Worm (Caenorhabditis elegans): ENCODE data around the gene lin-18.

The lin-18 gene

DNA sequence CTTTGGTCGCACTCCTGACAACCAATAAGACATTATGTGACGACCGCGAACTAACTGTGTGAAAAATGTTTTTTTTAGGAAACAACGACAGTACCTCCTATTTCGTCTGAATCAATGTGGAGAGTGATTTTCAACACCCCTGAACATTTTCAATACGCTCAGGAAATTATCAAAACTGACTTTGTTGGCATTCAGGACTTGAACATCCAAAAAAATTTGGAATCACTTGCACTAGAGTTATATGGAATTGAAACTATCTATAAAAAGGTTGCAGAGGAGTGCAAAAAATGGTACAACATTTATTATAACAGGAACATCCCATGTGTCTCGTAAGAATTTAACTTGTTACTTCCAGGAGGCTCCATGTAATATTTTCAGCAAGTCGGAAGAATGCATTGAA, 40.2 kb upstream of the lin-18 start:
- peak in 1 of 2 experiments; percentile 64 for TF ChIP-seq unc-62 (GFP tag; optimal IDR thresholded peaks at IDR 0.05 in 1 of 2)
- TF ChIP-seq unc-62 (tag; optimal IDR thresholded peaks at IDR 0.05): no peak
- no peak for TF ChIP-seq set-16 (GFP tag; IDR thresholded peaks at IDR 0.05)
- no peak for TF ChIP-seq rbr-2 (tag; optimal IDR thresholded peaks at IDR 0.05)

DNA sequence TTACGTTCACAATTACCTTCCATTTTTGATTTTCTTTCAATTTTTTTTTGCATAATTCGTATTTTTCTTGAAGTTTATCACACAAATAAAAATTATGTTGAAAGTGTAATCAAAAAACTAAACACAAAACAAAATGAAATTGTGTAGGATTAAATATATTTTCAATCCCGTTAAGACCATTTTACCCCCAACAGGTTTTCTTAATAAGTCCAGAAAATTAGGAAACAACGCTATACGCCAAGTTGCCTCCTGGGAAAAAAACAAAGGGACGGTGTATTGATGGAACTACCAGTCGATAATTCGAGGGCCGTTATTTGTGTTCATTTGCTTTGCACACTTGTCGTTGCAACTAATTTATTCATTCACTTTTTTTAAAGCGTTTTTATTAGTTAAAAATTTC, 38.7 kb upstream of the lin-18 start:
- TF ChIP-seq hlh-30 (tag; optimal IDR thresholded peaks at IDR 0.05; ENCODE audit: insufficient read depth) (no peak), lim-7 (GFP tag; IDR thresholded peaks at IDR 0.05) (no peak), aha-1 (tag) (peak; percentile 94), gei-8 (GFP tag; optimal IDR thresholded peaks at IDR 0.05) (no peak)

DNA sequence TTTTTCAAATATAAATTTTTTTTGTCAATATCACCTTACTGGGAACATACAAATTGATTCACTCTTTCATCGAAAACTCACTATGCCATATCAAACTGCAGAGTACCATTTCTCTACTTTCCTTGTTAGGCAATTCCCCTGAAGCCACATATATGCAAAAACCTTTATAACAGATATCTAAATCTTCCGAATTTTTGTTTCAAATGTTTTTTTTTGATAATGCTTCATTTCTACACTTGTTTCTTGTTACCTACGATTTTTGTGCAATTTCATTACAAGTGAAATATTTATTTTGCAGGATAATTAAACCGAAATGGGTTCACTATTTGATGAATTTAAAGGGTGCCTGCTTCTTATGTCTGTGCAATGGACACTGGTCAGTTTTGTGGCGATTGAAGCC, 38.3 kb upstream of the lin-18 start, which contains the start of gene T22B2.2:
Gene T22B2.2, plus strand, starts transcription at position 301 of the 400 bp plus-strand sequence.
- TF ChIP-seq R02D3.7 (tag; optimal IDR thresholded peaks at IDR 0.05): no peak
- no peak for TF ChIP-seq hlh-30 (tag; optimal IDR thresholded peaks at IDR 0.05; ENCODE audit: insufficient read depth)
- no peak for TF ChIP-seq hif-1 (tag; optimal IDR thresholded peaks at IDR 0.05)
- no peak for TF ChIP-seq daf-12 (tag; optimal IDR thresholded peaks at IDR 0.05)
- TF ChIP-seq ztf-11 (tag; optimal IDR thresholded peaks at IDR 0.05): no peak
- TF ChIP-seq jun-1 (tag; optimal IDR thresholded peaks at IDR 0.05): no peak
- TF ChIP-seq mxl-2 (GFP tag; conservative IDR thresholded peaks at IDR 0.05): no peak
- TF ChIP-seq tra-1 (GFP tag; IDR thresholded peaks at IDR 0.05): no peak
- TF ChIP-seq nhr-11 (tag; optimal IDR thresholded peaks at IDR 0.05): no peak
- no peak for TF ChIP-seq tag-97 (GFP tag; IDR thresholded peaks at IDR 0.05)
- no peak for TF ChIP-seq dmd-6 (GFP tag; IDR thresholded peaks at IDR 0.05)
- no peak for TF ChIP-seq dpl-1 (GFP tag; optimal IDR thresholded peaks at IDR 0.05)
- no peak for TF ChIP-seq lin-13 (GFP tag; optimal IDR thresholded peaks at IDR 0.05)
- no peak for TF ChIP-seq egl-43 (GFP tag; IDR thresholded peaks at IDR 0.05)
- TF ChIP-seq aly-2 (tag; optimal IDR thresholded peaks at IDR 0.05): no peak
- TF ChIP-seq nhr-6 (tag; optimal IDR thresholded peaks at IDR 0.05): no peak

DNA sequence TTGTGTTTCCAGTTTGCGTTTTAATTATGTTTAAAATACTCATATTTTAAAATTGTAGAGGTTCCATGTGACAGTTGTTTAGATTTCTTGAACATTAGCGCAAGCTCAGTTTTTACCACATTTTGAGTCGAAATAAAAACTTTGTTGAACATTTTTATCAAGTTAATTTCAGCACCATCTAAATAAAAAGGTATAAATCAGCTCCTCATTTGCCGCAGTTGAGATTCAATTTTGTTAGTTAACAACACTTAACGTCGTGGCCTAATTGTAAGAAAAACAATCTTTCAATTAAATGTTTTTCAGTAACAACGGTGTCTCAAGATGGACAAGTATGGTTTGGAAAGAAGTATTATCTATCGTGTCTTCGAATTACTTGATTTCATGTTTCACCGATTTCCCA, 37.6 kb upstream of the lin-18 start:
- peak; percentile 88 for TF ChIP-seq aha-1 (tag)
- peak in 1 of 2 experiments; percentile 90 for TF ChIP-seq unc-62 (GFP tag; optimal IDR thresholded peaks at IDR 0.05 in 1 of 2)
- no peak for TF ChIP-seq unc-62 (tag; optimal IDR thresholded peaks at IDR 0.05)
- no peak for TF ChIP-seq spr-1 (tag; optimal IDR thresholded peaks at IDR 0.05)

DNA sequence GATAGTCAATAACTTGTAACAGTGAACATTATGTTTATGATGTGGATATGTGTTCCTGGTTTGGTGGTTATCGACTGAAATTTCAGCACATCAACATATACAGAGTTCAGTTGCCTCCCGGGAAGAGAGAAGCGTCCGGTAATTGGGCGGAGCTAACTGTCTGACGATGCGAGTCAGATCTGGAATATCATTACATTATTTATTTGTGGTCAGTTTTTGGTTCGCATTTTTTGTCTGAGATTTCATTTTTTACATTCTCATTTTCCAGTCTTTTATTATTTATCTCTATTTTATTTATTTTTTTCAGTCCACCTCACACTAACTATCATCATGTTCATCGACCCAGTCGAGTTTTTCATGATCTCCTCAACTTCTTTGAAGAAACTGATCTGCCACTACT, 32.6 kb upstream of the lin-18 start, which contains the start of gene T22B2.1:
Gene T22B2.1, plus strand, starts transcription at position 301 of the 400 bp plus-strand sequence.
- TF ChIP-seq zip-11 (GFP tag; IDR thresholded peaks at IDR 0.05) (no peak), aha-1 (tag) (peak; percentile 74)

DNA sequence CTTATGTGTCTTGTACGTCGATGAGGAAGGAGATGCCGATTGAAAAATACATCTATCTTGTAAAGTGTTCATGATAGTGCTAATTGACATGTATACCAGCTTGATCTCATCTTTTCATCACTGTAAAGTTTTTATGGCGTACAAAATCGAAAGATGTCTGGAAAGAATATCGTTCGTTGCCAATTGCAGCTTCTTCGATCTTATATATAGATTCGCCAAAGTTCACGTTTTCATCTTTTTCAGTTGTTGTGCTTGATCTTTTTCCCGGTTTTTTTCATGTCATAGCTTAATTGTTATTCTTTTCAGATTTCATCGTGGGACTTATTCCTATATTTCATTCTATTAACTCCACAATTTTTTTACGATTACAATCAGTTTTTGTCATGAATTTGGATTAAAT, 27.0 kb upstream of the lin-18 start, which contains the start of gene adt-3:
Gene adt-3, plus strand, starts transcription at position 301 of the 400 bp plus-strand sequence.
- TF ChIP-seq daf-19 (GFP tag; conservative IDR thresholded peaks at IDR 0.05) (no peak), Y48G9A.11 (GFP tag; IDR thresholded peaks at IDR 0.05) (no peak), dmd-9 (GFP tag; IDR thresholded peaks at IDR 0.05) (no peak), ces-1 (GFP tag; optimal IDR thresholded peaks at IDR 0.05) (no peak), sdz-12 (GFP tag; optimal IDR thresholded peaks at IDR 0.05) (no peak), lin-39 (tag; optimal IDR thresholded peaks at IDR 0.05) (no peak), hlh-30 (tag; optimal IDR thresholded peaks at IDR 0.05; ENCODE audit: insufficient read depth) (no peak), skn-1 (tag; optimal IDR thresholded peaks at IDR 0.05) (no peak), spr-3 (GFP tag; optimal IDR thresholded peaks at IDR 0.05) (no peak), pqm-1 (tag; optimal IDR thresholded peaks at IDR 0.05) (no peak), lin-38 (GFP tag; IDR thresholded peaks at IDR 0.05) (no peak), mxl-2 (GFP tag; conservative IDR thresholded peaks at IDR 0.05) (no peak), nhr-6 (tag; optimal IDR thresholded peaks at IDR 0.05) (no peak)
